Worm (Caenorhabditis elegans): ENCODE results near the gene T13H10.2.

DNA sequence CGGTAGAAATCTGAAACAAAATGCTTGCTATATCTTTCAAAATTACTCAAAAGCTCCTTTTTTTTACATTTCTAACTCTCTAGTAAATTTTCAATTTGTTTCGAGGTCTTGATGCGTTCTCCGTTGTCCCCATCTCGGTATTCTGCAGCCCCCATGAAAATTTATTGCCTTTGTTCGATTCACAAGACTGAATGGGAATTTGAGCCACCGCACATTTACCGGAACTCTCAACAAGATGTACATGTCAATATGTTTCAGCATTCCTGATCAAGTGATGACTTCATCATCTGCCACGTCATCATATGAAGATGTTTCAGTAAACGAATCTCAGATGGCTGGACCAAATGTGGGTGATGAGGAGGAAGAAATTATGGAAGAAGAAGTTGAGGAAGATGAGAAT lies 43.6 kb upstream of the T13H10.2 start:
- no peak for TF ChIP-seq flt-1 (GFP tag; IDR thresholded peaks at IDR 0.05)
- no peak for TF ChIP-seq cog-1 (tag; optimal IDR thresholded peaks at IDR 0.05)
- no peak for TF ChIP-seq med-1 (GFP tag; optimal IDR thresholded peaks at IDR 0.05; ENCODE audit: insufficient read depth)
- no peak for TF ChIP-seq ztf-29 (GFP tag; IDR thresholded peaks at IDR 0.05)
- TF ChIP-seq klf-2 (GFP tag; conservative IDR thresholded peaks at IDR 0.05) = no peak
